Worm (Caenorhabditis elegans) whole organism, young adult: ENCODE results near the gene sri-47.
"Not testable (repeated sequence)": the region's sequence is repeated elsewhere in the genome, so short reads cannot be mapped to it uniquely, and the experiment has no call there.

Experiments
- Y95B8A.8 ChIP-seq: fragments of 200-800 bp; sonication (Bioruptor generic); IDR thresholded peaks from 2 replicates; pipeline ENCODE4 v1.3.6; 2022; ENCODE audit warnings: missing genetic modification reagents, missing genetic modification characterization, missing compliant biosample characterization
- ceh-40 ChIP-seq: fragments of 200-800 bp; sonication (Bioruptor generic); IDR thresholded peaks from 2 replicates; pipeline ENCODE4 v1.3.6; 2022; ENCODE audit warnings: missing genetic modification characterization, missing compliant biosample characterization
- ceh-79 ChIP-seq: sonication (generic microtip); optimal IDR thresholded peaks from 2 replicates; lab custom pipeline; 2017; ENCODE audit warnings: mild to moderate bottlenecking, missing genetic modification characterization, missing compliant biosample characterization
- dox-1 ChIP-seq: fragments of 200-800 bp; sonication (Bioruptor generic); IDR thresholded peaks from 2 replicates; pipeline ENCODE4 v1.3.6; 2022; ENCODE audit warnings: missing genetic modification reagents, missing genetic modification characterization, missing compliant biosample characterization
- lin-35 ChIP-seq, 3 experiments: fragments of 150-350 bp in 2 of 3; sonication (generic microtip) in 1 of 3; optimal IDR thresholded peaks; 2 replicates each; lab custom pipeline; 2014 to 2018; ENCODE audit warnings: missing biosample characterization in 3 of 3, missing genetic modification characterization in 3 of 3, missing genetic modification reagents in 3 of 3
- lir-1 ChIP-seq: fragments of 200-800 bp; sonication (Bioruptor generic); conservative IDR thresholded peaks from 2 replicates; pipeline ENCODE4 v1.3.6; 2022; ENCODE audit warnings: missing genetic modification reagents, missing genetic modification characterization, missing compliant biosample characterization
- nhr-120 ChIP-seq: fragments of 200-800 bp; sonication (Bioruptor generic); IDR thresholded peaks from 2 replicates; pipeline ENCODE4 v1.3.6; 2022; ENCODE audit warnings: missing genetic modification characterization, missing compliant biosample characterization
- nhr-90 ChIP-seq: sonication (generic microtip); optimal IDR thresholded peaks from 2 replicates; lab custom pipeline; 2016; ENCODE audit warnings: missing genotype, mild to moderate bottlenecking, missing genetic modification characterization, missing compliant biosample characterization
- pha-4 ChIP-seq: fragments of 150-350 bp; sonication (generic microtip); optimal IDR thresholded peaks from 2 replicates; lab custom pipeline; 2014; ENCODE audit warnings: missing biosample characterization, missing genetic modification reagents, missing genetic modification characterization
- zfh-2 ChIP-seq: fragments of 200-800 bp; sonication (Bioruptor generic); conservative IDR thresholded peaks from 2 replicates; pipeline ENCODE4 v1.3.6; 2022; ENCODE audit warnings: missing genetic modification reagents, missing genetic modification characterization, missing compliant biosample characterization

DNA sequence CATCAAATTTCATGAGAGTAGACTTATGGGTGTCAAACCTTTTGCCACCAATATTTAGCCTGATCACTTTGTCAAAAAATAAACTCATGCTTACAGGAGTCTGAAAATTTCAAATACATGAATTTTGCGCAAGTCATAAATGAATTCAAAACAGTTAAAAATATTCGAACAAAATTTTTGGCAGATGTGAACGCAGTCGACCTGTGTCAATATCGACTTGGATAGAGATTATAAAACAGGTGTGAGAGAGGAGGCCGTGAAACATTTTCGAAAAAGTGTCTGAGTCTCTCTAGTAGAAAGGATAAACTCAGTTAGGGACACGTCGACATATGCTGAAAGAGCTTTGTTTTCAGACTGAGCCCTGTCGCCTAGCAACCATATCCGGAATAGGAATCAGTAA is 9.9 kb upstream of the sri-47 start, which contains the start of gene F22E5.12:
- TF ChIP-seq lin-35 (GFP tag; optimal IDR thresholded peaks at IDR 0.05; lab: Kevin White, UChicago); Y95B8A.8; nhr-120 (GFP tag; lab: Robert Waterston, UW); ceh-79; lir-1; zfh-2 (GFP tag; lab: Robert Waterston, UW); ceh-40 (GFP tag; lab: Robert Waterston, UW); dox-1 (GFP tag; lab: Robert Waterston, UW); pha-4 (tag; lab: Kevin White, UChicago); nhr-90 (tag; lab: Kevin White, UChicago): not testable (repeated sequence)
